Fruit fly (Drosophila melanogaster) ovary, adult (tissue): Measurements from ENCODE around the gene erm.

ENCODE experiments used
- CG17801 ChIP-seq: fragments of 200-800 bp; optimal IDR thresholded peaks from 2 replicates; lab custom pipeline; 2019; ENCODE audit warnings: missing biosample characterization, mild to moderate bottlenecking, missing genetic modification characterization, moderate library complexity; ENCODE audit not compliant: partially characterized antibody

The erm gene

DNA sequence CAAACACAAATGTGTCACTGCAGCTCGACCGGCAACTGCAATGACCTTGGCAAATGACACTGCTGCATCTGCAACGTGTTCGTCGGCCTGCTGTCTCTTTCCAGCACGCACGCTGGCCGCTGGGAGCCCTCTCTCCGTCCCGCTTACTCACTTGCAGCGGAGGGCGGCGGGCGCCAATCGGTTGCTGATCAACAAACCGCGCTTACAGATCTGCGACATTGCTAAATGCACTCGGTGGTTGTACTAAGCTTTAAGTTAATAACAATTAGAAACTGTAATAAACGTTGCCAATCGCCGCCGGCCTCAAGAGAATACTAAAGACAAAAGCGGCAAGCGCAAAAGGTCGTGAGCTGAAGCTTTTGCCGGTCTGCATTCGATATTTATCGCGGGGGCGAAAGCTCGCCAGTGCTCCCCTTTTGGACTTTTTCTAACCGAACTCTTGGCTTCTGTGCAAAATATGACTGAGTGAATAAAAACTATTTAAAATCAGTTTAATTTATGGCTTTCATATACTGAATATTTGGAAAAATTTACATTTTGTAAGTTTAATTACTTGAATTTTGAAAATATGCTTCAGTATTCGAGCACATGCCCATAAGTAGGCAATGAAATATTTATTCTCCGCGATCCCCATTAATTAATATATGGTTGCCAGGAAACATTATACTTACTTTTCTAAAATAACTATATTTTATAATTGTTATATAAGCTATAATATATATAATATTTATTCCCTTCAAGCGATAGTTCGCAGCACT is 17.5 kb upstream of the erm start, which contains the start of gene Got2:
Gene Got2 (minus strand): TSS at position 325 of the 758 bp plus-strand sequence.
- TF ChIP-seq CG17801 (GFP tag; lab: Kevin White, UChicago): peak; percentile 42

DNA sequence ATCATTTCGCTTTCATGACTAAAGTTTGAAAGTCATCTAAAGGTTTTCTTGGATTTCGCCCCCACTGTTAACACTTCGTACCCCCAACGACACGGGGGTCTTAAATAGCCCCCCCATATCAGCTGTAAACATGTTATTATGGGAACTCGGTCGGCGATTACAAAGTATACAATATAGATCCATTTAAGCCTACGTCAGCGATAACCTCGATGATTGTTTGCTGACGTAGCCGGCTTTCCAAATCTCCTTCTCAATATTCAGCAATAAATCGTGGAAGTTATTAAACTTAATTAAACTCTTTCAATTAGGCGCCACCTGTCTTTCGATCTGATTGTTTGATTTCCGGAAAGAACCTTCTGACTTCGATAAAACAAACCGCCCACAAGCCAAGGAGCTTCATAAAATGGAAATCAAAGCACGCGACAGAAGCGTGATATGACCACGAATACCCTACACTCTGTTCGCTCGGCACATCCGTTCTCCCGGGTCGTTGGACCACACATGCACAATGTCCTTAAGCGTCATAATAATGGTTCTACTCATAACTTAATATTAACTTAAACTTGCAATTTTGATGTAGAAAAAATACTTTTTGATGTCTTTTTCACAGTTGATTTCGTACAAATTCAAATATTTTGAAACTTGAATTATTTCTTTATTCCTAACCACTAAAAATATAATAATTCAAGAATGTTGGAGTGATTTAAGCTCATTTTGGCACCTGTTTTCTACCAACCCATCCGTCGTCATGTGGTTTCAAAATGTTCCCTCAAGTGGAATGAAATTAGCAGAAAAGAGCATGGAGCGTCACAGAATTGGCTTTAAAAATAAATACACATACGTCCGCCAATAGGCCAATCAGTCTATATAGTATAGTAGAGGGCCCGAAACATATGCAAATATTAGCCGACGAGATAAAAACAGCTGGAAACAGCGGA is 16.4 kb upstream of the erm start:
- TF ChIP-seq CG17801 (GFP tag; lab: Kevin White, UChicago): peak; percentile 18

DNA sequence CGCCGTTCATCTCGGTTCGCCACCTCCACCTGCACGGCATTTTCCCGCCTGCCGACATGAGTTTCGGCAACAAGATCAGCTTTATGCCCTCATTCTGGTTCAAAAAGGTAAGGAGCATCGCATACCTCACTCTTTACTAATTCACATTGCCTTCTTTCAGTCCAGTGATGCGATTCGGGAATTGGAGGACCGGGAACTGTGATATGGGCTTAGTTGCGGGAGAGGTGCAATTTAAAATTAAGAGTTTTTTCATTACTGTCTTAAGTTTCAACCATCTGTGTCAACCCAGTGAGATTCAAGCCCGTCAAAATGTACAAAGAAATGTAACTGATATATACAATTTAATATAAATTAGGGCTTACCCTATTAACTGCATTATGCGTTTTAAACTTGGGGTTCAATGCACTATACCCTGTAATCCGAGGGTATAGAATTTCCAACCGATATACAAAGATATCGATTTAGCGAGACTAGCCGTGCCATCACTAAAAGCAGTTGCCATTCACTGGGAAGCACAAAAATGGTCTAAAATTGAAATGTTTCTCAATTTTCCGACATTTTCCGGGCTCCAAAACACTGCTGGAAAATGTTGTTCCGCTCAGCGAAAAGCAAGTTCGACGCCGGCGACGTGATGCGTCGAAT is 11.7 kb upstream of the erm start, which contains the start of gene CG7289:
Gene CG7289 (plus strand): TSS at position 492 of the 642 bp plus-strand sequence.
- peak; percentile 24 for TF ChIP-seq CG17801 (GFP tag; lab: Kevin White, UChicago)

DNA sequence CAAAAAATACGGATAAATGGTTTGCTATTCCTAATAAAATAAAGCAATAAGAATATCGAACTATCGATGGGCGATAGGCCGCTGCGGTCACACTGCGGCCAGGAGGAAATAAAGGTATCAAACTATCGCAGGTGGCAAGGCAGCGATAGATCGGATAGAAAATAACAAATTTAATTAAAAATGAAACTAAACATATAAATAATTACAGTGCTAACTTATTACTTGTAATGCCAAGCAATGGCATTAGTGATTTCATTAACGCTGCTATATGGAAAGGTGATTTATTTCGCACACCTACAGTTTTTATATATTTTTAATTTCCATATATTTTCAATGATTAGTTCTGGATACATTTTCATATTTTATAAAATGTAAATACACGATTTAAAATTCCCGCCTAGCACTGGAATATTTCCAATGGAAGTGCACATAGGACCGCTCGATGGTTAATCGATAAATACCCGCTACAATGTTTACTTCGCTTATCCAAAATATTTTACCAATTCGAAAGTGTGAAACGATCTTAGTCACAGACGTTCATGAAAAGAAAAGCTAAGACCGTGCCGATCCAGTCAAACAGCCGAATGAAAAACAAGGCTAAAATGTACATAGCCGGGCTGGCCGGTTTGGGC is 10.7 kb upstream of the erm start, which contains the start of the genes CG15356 and CG15362:
Gene CG15356 (minus strand): TSS at position 48 of the 632 bp plus-strand sequence.
Gene CG15362 (plus strand): TSS at position 469 of the 632 bp plus-strand sequence.
- TF ChIP-seq CG17801 (GFP tag; lab: Kevin White, UChicago): peak; percentile 34

DNA sequence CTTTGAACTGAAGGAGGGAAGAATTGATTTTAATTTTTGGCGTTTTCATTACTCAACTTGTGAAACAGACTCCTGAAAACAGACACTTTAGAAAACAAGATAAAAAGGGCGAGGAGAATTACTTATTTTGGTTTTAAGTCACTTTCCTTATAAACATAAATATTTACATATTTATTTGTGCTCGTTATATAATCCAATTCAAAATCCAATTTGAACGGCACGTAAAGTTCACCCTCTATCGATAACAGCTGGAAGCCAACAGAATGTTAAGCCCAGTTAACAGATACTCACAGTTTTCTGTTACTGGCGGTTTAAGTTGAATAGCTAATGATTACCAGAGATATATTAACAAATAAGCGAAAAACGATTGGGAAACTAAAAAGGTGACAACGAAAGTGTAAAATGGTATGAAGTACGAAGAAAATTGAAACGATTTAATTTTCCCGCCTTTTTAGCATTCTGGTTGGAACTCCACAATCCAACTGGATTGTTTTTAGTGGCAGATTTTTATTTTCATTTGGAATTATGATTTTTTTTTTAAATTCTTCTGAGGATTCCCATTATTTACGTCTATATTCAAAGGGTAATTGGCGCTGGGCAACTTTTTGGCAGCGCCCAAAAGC is 9.1 kb upstream of the erm start:
- TF ChIP-seq CG17801 (GFP tag; lab: Kevin White, UChicago): no peak

DNA sequence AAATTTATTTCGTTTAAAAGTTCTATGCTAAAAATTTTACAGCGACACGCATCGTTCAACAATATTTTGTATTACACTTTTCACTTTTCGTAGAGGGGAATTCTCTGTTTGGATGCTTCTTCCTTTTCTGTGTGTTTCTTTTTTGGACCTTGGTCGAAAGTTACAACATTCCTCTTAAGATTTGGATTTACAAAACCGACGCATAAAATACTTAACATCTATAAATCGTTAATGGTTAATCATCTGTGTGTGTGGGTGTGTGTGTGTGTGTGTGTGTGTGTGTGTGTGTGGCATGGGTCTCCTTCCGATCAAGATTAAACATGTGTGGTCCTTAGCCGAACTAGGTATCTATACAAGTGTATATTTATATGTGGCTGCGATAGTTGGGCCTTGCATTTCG is 5.3 kb upstream of the erm start:
- no peak for TF ChIP-seq CG17801 (GFP tag; lab: Kevin White, UChicago)

DNA sequence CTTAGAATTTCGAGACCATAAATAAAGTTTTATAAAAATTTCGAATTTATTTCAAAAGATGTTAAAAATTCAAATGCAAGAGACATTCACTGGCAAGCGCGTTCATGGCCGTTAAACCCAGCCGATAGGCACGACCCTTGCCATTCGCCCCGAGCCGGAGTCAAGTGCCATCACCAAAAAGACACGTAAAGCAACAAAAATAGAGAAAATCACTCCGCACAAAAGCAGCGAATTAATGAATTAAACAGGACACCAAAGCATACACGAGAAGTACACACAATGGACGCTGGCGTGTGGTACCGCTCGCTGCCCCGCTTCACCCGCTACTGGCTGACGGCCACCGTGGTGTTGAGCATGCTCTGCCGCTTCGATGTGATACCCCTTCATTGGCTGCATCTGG is 3.8 kb upstream of the erm start, which contains the start of gene Der-1:
Gene Der-1 (plus strand): TSS at position 1 of the 400 bp plus-strand sequence.
- TF ChIP-seq CG17801 (GFP tag; lab: Kevin White, UChicago): no peak

DNA sequence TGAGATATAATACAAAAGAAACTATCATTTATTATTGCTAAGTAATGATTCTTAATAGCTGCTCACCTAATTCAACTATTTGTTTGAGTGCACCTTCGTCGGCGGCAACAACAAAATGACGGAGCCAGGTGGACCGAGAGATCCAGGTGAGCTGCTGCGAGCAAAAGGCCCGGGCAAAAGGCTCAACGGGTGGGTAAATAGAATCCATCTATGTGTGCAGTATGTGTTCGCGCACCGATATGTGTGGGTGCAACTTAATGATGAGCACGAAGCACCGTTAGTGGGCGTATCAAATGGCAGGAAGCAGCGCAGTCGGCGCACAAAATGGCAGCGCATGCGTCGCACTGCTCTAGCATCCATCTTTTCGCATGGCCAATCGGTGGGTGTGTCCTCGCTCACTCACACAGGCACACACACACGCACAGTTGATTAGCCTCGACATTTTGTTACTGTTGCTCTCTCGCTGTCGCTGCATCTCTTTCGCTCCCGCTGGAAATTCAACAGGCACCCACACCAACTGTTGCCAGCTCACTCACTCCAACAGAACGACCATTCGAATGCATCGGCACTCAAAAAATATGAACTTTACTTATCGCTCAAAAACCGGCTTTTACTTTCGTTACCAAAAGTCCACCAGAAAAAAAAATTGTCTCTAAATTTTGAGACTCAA is 2.4 kb upstream of the erm start:
- TF ChIP-seq CG17801 (GFP tag; lab: Kevin White, UChicago): no peak

DNA sequence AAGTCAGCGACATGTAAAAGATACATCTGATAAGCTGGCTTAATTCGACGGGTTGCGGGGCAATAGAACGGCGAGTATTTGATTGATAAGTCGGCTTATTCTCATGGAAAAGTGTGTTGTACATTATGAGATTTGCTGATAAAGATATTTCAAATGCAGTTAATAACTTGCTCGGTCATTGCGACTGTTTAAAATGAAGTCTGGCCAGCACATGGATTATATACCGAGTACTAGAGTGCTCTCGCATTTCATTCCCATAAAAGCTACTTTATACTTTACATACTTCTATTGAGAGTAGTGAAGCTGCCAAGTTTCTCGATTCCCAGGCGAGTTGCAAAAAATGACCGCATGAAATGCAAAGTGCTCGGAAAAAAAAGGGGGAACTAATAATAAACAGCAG is 2.3 kb downstream of the erm start:
- TF ChIP-seq CG17801 (GFP tag; lab: Kevin White, UChicago): no peak

DNA sequence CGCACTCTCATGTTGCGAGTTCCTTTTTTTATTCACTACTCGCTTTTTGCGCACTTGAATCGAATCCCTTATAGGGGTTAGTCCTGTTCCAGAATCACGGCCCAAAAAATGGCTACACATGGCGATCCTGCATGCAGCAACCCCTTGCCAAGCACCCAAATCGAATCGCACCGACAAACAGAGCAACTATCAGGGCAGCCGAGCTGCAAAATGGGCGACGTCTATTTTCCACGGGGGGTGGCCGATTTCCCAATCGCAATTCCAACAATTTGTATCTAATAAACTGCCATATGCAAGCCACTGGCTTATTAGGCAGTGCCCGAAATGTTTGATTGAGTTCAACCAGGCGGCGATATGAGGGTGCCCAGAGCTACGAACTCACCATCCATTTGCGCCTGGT is 2.9 kb downstream of the erm start:
- TF ChIP-seq CG17801 (GFP tag; lab: Kevin White, UChicago): no peak

DNA sequence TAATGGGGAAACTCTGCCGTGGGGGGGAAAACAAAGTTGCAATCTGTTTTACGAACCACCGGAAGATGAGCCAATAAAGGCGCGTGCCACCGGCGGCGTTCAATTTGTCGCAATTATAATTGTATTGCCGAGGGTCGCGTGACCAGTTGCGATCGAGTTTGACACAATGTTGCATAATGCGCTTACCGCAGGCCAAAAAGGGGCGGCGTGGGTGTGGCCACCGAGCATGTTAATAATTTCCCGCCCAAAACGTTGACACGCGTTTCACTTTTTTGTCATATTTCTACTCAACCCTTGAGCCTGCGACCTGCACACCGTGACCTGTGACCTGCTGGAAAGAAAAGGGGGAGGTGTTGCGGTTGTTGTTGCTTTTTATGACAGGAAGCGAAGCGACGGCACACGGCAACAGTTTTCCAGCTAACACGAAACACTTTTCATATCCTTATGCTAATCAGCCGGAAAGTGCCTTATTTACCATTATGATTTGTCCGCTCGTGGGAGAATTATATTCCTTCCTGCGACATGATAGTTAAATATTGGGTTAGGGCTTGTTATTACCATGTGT is 8.1 kb downstream of the erm start:
- TF ChIP-seq CG17801 (GFP tag; lab: Kevin White, UChicago): no peak

DNA sequence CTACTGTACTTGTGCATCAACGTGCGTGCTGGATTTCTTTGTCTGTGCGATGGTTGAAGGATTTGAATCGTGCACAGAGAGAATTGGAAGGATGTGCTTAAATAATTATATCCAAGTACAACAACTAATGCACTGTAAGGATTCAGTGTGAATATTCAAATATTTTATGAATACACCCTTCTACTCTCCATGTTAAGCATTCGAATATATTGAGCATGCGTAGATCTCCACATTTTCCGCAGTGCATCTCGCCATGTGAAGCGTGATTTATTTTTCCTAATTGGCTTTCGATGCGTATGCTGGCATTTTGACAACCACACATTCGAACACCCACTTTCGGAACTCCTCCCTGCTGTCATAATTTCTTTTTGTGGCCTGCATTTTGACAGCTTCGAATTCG is 10.1 kb downstream of the erm start:
- no peak for TF ChIP-seq CG17801 (GFP tag; lab: Kevin White, UChicago)

DNA sequence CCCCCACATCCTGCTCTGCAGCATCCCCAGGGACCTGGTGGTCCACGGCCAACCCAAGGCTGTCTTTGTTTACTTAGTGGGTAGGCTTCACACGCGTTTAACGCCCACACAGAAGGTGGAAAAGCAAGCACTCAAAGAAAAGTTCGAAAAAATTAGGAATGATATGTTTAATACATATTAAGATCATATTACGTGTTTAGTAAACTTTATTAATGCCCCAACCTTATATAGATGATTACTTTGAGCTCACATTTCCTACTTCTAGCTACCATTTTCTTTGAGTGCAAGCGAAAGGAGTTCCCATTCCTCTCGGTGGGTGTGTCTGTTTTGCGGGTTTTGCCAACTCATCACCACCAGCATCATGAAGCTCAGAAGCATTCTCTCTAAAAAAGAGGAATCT is 10.7 kb downstream of the erm start:
- TF ChIP-seq CG17801 (GFP tag; lab: Kevin White, UChicago): no peak
